Worm (Caenorhabditis elegans) whole organism, L1 larva: ENCODE results near the gene C45G9.9.

ENCODE experiments used
- aly-2 ChIP-seq: fragments of 150-350 bp; optimal IDR thresholded peaks from 2 replicates; lab custom pipeline; 2014; ENCODE audit warnings: missing biosample characterization, missing genetic modification characterization
- blmp-1 ChIP-seq: fragments of 150-350 bp; optimal IDR thresholded peaks from 2 replicates; lab custom pipeline; 2014; ENCODE audit warnings: missing biosample characterization, missing genetic modification characterization
- ces-1 ChIP-seq: fragments of 150-350 bp; optimal IDR thresholded peaks from 2 replicates; lab custom pipeline; 2014; ENCODE audit warnings: missing biosample characterization, missing genetic modification reagents, missing genetic modification characterization
- dpl-1 ChIP-seq, 3 experiments: fragments of 150-350 bp in 2 of 3; sonication (generic microtip) in 1 of 3; optimal IDR thresholded peaks; 2 replicates each; lab custom pipeline; 2014 to 2017; ENCODE audit warnings: missing biosample characterization in 3 of 3, missing genetic modification characterization in 3 of 3, missing genetic modification reagents in 3 of 3
- ets-5 ChIP-seq: fragments of 200-800 bp; sonication (Bioruptor generic); IDR thresholded peaks from 2 replicates; pipeline ENCODE4 v1.3.6; 2022; ENCODE audit warnings: missing genetic modification characterization, missing compliant biosample characterization
- jun-1 ChIP-seq: fragments of 150-350 bp; optimal IDR thresholded peaks from 2 replicates; lab custom pipeline; 2014; ENCODE audit warnings: missing biosample characterization, missing genetic modification reagents, missing genetic modification characterization
- lir-3 ChIP-seq: sonication (generic microtip); optimal IDR thresholded peaks from 2 replicates; lab custom pipeline; 2016; ENCODE audit warnings: mild to moderate bottlenecking, missing genetic modification characterization, moderate library complexity, missing compliant biosample characterization; ENCODE audit not compliant: poor library complexity
- nhr-237 ChIP-seq: fragments of 150-350 bp; optimal IDR thresholded peaks from 2 replicates; lab custom pipeline; 2014; ENCODE audit warnings: missing biosample characterization, missing genetic modification characterization
- pqm-1 ChIP-seq: sonication (generic microtip); optimal IDR thresholded peaks from 3 replicates; lab custom pipeline; 2017; ENCODE audit warnings: missing biosample characterization, missing genetic modification characterization
- rnt-1 ChIP-seq: sonication (generic microtip); optimal IDR thresholded peaks from 2 replicates; lab custom pipeline; 2016; ENCODE audit warnings: mild to moderate bottlenecking, missing genetic modification characterization, moderate library complexity, missing compliant biosample characterization
- snpc-4 ChIP-seq: fragments of 150-350 bp; optimal IDR thresholded peaks from 2 replicates; lab custom pipeline; 2014; ENCODE audit warnings: missing biosample characterization, missing genetic modification characterization
- tlp-1 ChIP-seq: fragments of 150-350 bp; optimal IDR thresholded peaks from 2 replicates; lab custom pipeline; 2014; ENCODE audit warnings: missing biosample characterization, missing genetic modification characterization
- ztf-11 ChIP-seq, 2 experiments: sonication (generic microtip); optimal IDR thresholded peaks; 2 replicates each; lab custom pipeline; 2016 to 2017; ENCODE audit warnings: missing genetic modification characterization in 2 of 2, missing biosample characterization in 1 of 2, missing compliant biosample characterization in 1 of 2
- ztf-4 ChIP-seq: fragments of 150-350 bp; optimal IDR thresholded peaks from 2 replicates; lab custom pipeline; 2014; ENCODE audit warnings: missing biosample characterization, missing genetic modification characterization

DNA sequence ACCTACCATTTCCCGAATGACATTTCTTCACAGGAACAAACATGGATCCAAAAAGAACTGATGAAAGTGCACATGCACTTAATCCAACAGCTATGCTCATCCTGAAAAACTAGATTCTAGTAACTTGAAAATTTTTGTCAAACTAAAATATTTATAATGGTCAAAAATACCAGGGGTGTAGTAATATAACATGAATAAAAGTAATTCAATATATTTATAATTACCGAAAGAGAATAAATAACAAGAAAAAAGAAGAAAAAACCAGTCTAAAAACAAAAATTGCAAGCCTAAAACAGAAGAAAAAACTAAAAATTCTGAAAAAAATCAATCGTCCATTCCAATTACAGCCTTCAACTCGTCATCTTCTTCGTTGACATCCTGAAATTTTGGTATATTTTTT is 51.0 kb downstream of the C45G9.9 start, which contains the start of gene R144.6:
- TF ChIP-seq nhr-237 (tag; lab: Kevin White, UChicago) (no peak), aly-2 (no peak), ets-5 (no peak), rnt-1 (tag; lab: Kevin White, UChicago) (no peak), blmp-1 (tag; lab: Kevin White, UChicago) (no peak), snpc-4 (tag; lab: Kevin White, UChicago) (no peak), ces-1 (GFP tag; lab: Kevin White, UChicago) (no peak), ztf-11 (tag; optimal IDR thresholded peaks at IDR 0.05; lab: Kevin White, UChicago) (no peak), ztf-4 (no peak), dpl-1 (GFP tag; optimal IDR thresholded peaks at IDR 0.05; lab: Kevin White, UChicago) (no peak), jun-1 (no peak), tlp-1 (tag; lab: Kevin White, UChicago) (no peak), pqm-1 (no peak), lir-3 (tag; lab: Kevin White, UChicago) (no peak)
